Worm (Caenorhabditis elegans): ENCODE data around the gene F13A7.1.

Gene F13A7.1

ce11 chrV:16328849-16329248 lies 48.9 kb downstream of the F13A7.1 start, which contains the start of gene F57G8.7:
Gene F57G8.7, plus strand, starts transcription at chrV:16329149.
- no peak for TF ChIP-seq mxl-1 (tag; optimal IDR thresholded peaks at IDR 0.05)
- no peak for TF ChIP-seq attf-5 (GFP tag; optimal IDR thresholded peaks at IDR 0.05)
- no peak for TF ChIP-seq tbx-9 (tag; optimal IDR thresholded peaks at IDR 0.05; ENCODE audit: borderline replicate concordance)
- no peak for TF ChIP-seq mes-4 (tag; optimal IDR thresholded peaks at IDR 0.05)
- no peak for TF ChIP-seq Y53G8AR.9 (GFP tag; conservative IDR thresholded peaks at IDR 0.05)
- no peak for TF ChIP-seq dox-1 (GFP tag; IDR thresholded peaks at IDR 0.05)
- no peak for TF ChIP-seq xnd-1 (tag; optimal IDR thresholded peaks at IDR 0.05)
- TF ChIP-seq B0019.2 (GFP tag; conservative IDR thresholded peaks at IDR 0.05) = no peak
- no peak for TF ChIP-seq lsl-1 (GFP tag; optimal IDR thresholded peaks at IDR 0.05)
- TF ChIP-seq D2030.7 (GFP tag; IDR thresholded peaks at IDR 0.05) = no peak
- no peak for TF ChIP-seq hrde-1 (tag; optimal IDR thresholded peaks at IDR 0.05; ENCODE audit: borderline replicate concordance)
